Worm (Caenorhabditis elegans): ENCODE data around the gene C46F11.6.

DNA sequence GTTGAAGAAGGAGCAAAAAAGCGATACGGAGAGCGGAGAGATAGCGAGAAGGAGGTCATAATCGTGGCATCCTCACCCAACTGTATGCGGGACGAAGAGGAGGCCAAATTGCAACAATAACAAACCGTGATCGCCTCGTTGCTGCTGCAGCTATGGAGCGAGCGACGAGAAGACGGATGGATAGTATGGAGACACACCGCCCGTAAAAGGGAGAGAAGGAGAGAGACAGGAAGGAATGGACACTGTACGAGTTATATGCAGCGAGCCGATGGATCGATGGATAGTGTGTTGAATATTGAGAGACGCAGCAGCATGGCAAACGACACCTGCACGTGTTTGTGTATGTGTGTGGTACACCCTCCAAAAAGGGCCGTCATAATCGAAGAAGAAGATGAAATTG is 46.5 kb downstream of the C46F11.6 start:
- TF ChIP-seq hnd-1 (tag; optimal IDR thresholded peaks at IDR 0.05) (no peak), sea-1 (GFP tag; conservative IDR thresholded peaks at IDR 0.05) (no peak), scrt-1 (GFP tag; IDR thresholded peaks at IDR 0.05) (no peak), flt-1 (GFP tag; IDR thresholded peaks at IDR 0.05) (no peak), ama-1 (optimal IDR thresholded peaks at IDR 0.05) (no peak), tbx-11 (GFP tag; IDR thresholded peaks at IDR 0.05) (no peak)

Measured in whole organism, early embryonic.